Fruit fly (Drosophila melanogaster) Kc167 (cell line): Measurements from ENCODE around the gene Ankrd49.

Source experiments
- Myc ChIP-seq: fragments of >200 bp; optimal IDR thresholded peaks from 2 replicates; lab custom pipeline; 2017; ENCODE audit warnings: missing external identifiers
- Sin3A ChIP-seq: fragments of >200 bp; optimal IDR thresholded peaks from 2 replicates; lab custom pipeline; 2018; ENCODE audit warnings: missing external identifiers
- h ChIP-seq: fragments of >200 bp; optimal IDR thresholded peaks from 3 replicates; lab custom pipeline; 2018; ENCODE audit warnings: missing external identifiers
- insv ChIP-seq: fragments of >200 bp; optimal IDR thresholded peaks from 3 replicates; lab custom pipeline; 2018; ENCODE audit warnings: missing external identifiers
- psq ChIP-seq: fragments of >200 bp; optimal IDR thresholded peaks from 2 replicates; lab custom pipeline; 2017; ENCODE audit warnings: missing external identifiers
- ttk ChIP-seq: sonication (Bioruptor generic); optimal IDR thresholded peaks from 2 replicates; lab custom pipeline; 2017; ENCODE audit warnings: missing external identifiers

Gene Ankrd49

dm6 chr2L:14972836-14973235, 34.4 kb downstream of the Ankrd49 start:
- TF ChIP-seq h (lab: Kevin White, UChicago), result no peak
- TF ChIP-seq ttk (lab: Kevin White, UChicago), result no peak
- no peak for TF ChIP-seq Myc (lab: Kevin White, UChicago)
- TF ChIP-seq insv, result no peak
- TF ChIP-seq Sin3A (lab: Kevin White, UChicago), result no peak
- no peak for TF ChIP-seq psq (lab: Kevin White, UChicago)

dm6 chr2L:14972133-14972532, 35.1 kb downstream of the Ankrd49 start, which contains the start of gene side-II:
Gene side-II, minus strand, starts transcription at chr2L:14972300.
- TF ChIP-seq h (lab: Kevin White, UChicago) (no peak), Myc (lab: Kevin White, UChicago) (no peak), Sin3A (lab: Kevin White, UChicago) (no peak), psq (lab: Kevin White, UChicago) (no peak), insv (no peak), ttk (lab: Kevin White, UChicago) (no peak)
